Fruit fly (Drosophila melanogaster) whole organism, adult: ENCODE measurements around the gene CG11247.

Source experiments
- CG5204 ChIP-seq: fragments of 200-800 bp; sonication (Bioruptor generic); optimal IDR thresholded peaks from 2 replicates; lab custom pipeline; 2016; ENCODE audit warnings: missing biosample characterization, missing genetic modification characterization
- CG7045 ChIP-seq: fragments of 200-800 bp; sonication (Bioruptor generic); optimal IDR thresholded peaks from 2 replicates; lab custom pipeline; 2017; ENCODE audit warnings: missing biosample characterization, mild to moderate bottlenecking, missing genetic modification characterization
- Clk ChIP-seq: fragments of 200-800 bp; sonication (Bioruptor generic); optimal IDR thresholded peaks from 2 replicates; lab custom pipeline; 2017; ENCODE audit warnings: missing biosample characterization, missing genetic modification characterization
- Mnt ChIP-seq: fragments of 200-800 bp; sonication (Bioruptor generic); optimal IDR thresholded peaks from 2 replicates; lab custom pipeline; 2016; ENCODE audit warnings: missing biosample characterization, mild to moderate bottlenecking, missing genetic modification characterization
- cic ChIP-seq: fragments of 200-800 bp; sonication (Bioruptor generic); optimal IDR thresholded peaks from 2 replicates; lab custom pipeline; 2017; ENCODE audit warnings: missing biosample characterization, mild to moderate bottlenecking, missing genetic modification characterization, moderate library complexity
- cnc ChIP-seq, 2 experiments: fragments of >200 bp; optimal IDR thresholded peaks; 2 replicates each; lab custom pipeline; 2017
- kay ChIP-seq: fragments of 200-800 bp; sonication (Bioruptor generic); peaks from one replicate; lab custom pipeline; 2016; ENCODE audit warnings: missing biosample characterization, missing genetic modification characterization, borderline replicate concordance
- pad ChIP-seq: fragments of 200-800 bp; sonication (Bioruptor generic); optimal IDR thresholded peaks from 3 replicates; lab custom pipeline; 2017; ENCODE audit warnings: missing biosample characterization, missing genetic modification characterization, mild to moderate bottlenecking, moderate library complexity, missing genetic modification reagents
- toe ChIP-seq: fragments of 200-800 bp; sonication (Bioruptor generic); optimal IDR thresholded peaks from 2 replicates; lab custom pipeline; 2016; ENCODE audit warnings: missing biosample characterization, missing genetic modification characterization

DNA sequence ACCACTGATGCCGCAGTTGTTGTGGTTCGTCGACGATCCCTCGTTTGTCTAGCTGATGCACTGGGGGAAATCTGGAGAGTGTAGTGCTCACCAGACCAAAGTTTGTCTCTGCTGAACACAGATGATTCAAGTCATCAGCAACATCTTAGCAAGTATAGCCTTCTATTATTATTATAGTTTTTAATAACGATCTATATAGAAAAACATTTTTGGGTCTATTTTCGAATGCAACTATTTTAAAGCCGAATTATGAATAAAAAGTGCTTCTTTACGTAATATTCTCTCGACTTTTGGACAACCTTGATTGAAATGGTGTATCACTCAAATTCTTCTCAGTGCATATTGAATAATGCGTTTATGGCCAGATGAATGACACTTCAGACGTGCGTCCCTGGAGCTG, 42.9 kb downstream of the CG11247 start:
- TF ChIP-seq CG5204: no peak
- TF ChIP-seq pad (GFP tag; lab: Kevin White, UChicago): no peak
- TF ChIP-seq Clk (GFP tag; lab: Kevin White, UChicago): no peak
- TF ChIP-seq CG7045 (GFP tag; lab: Kevin White, UChicago): no peak
- TF ChIP-seq kay: no peak
- no peak for TF ChIP-seq toe (GFP tag; lab: Kevin White, UChicago)
- no peak for TF ChIP-seq Mnt (GFP tag; lab: Kevin White, UChicago)
- TF ChIP-seq cnc (optimal IDR thresholded peaks at IDR 0.05; lab: Kevin White, UChicago): no peak
- TF ChIP-seq cic (GFP tag; lab: Kevin White, UChicago): no peak
